Fruit fly (Drosophila melanogaster) whole organism, embryonic: Measurements from ENCODE around the gene lwr.

Source experiments
- Adf1 ChIP-seq: fragments of 200-800 bp; sonication (Bioruptor generic); IDR thresholded peaks from 2 replicates; pipeline ENCODE4 v1.3.6; 2022; ENCODE audit warnings: missing biosample characterization, missing genetic modification characterization
- B-H1 ChIP-seq: fragments of 200-800 bp; sonication (Bioruptor generic); IDR thresholded peaks from 3 replicates; pipeline ENCODE4 v1.3.6; 2022; ENCODE audit warnings: missing biosample characterization, missing genetic modification characterization
- CG17802 ChIP-seq: fragments of 200-800 bp; sonication (Bioruptor generic); optimal IDR thresholded peaks from 2 replicates; lab custom pipeline; 2018; ENCODE audit warnings: missing biosample characterization, mild to moderate bottlenecking, missing genetic modification characterization, moderate library complexity
- CG18476 ChIP-seq: fragments of 200-800 bp; sonication (Bioruptor generic); optimal IDR thresholded peaks from 2 replicates; lab custom pipeline; 2016; ENCODE audit warnings: missing biosample characterization, mild to moderate bottlenecking, missing genetic modification characterization
- CG30431 ChIP-seq: fragments of 200-800 bp; sonication (Bioruptor generic); optimal IDR thresholded peaks from 2 replicates; lab custom pipeline; 2017; ENCODE audit warnings: missing biosample characterization, missing genetic modification characterization
- CG31365 ChIP-seq: fragments of 200-800 bp; sonication (Bioruptor generic); optimal IDR thresholded peaks from 2 replicates; lab custom pipeline; 2018; ENCODE audit warnings: missing biosample characterization, mild to moderate bottlenecking, missing genetic modification characterization
- CG32772 ChIP-seq: fragments of 200-800 bp; sonication (Bioruptor generic); IDR thresholded peaks from 2 replicates; pipeline ENCODE4 v1.3.6; 2022; ENCODE audit warnings: missing biosample characterization, missing genetic modification characterization
- CG42726 ChIP-seq: fragments of 200-800 bp; sonication (Bioruptor generic); IDR thresholded peaks from 2 replicates; pipeline ENCODE4 v1.3.6; 2022; ENCODE audit warnings: missing biosample characterization, missing genetic modification characterization; ENCODE audit not compliant: partially characterized antibody
- CG4328 ChIP-seq: fragments of 200-800 bp; sonication (Bioruptor generic); optimal IDR thresholded peaks from 3 replicates; lab custom pipeline; 2017; ENCODE audit warnings: missing biosample characterization, missing genetic modification reagents, missing genetic modification characterization
- CG4404 ChIP-seq: fragments of 200-800 bp; sonication (Bioruptor generic); IDR thresholded peaks from 2 replicates; pipeline ENCODE4 v1.3.6; 2022; ENCODE audit warnings: missing biosample characterization, missing genetic modification characterization
- CG4424 ChIP-seq: fragments of 200-800 bp; sonication (Bioruptor generic); optimal IDR thresholded peaks from 3 replicates; lab custom pipeline; 2016; ENCODE audit warnings: missing biosample characterization, missing genetic modification characterization
- CG5953 ChIP-seq: fragments of 200-800 bp; sonication (Bioruptor generic); IDR thresholded peaks from 2 replicates; pipeline ENCODE4 v1.3.6; 2022; ENCODE audit warnings: missing biosample characterization, missing genetic modification characterization
- CG6254 ChIP-seq: fragments of 200-800 bp; sonication (Bioruptor generic); optimal IDR thresholded peaks from 3 replicates; lab custom pipeline; 2017; ENCODE audit warnings: mild to moderate bottlenecking, missing biosample characterization, missing genetic modification reagents, missing genetic modification characterization
- CG6272 ChIP-seq: fragments of 200-800 bp; sonication (Bioruptor generic); IDR thresholded peaks from 2 replicates; pipeline ENCODE4 v1.3.6; 2022; ENCODE audit warnings: missing biosample characterization, missing genetic modification characterization
- CG6813 ChIP-seq: fragments of 200-800 bp; sonication (Bioruptor generic); optimal IDR thresholded peaks from 2 replicates; lab custom pipeline; 2017; ENCODE audit warnings: missing biosample characterization, missing genetic modification characterization, mild to moderate bottlenecking, moderate library complexity, missing genetic modification reagents
- CG7357 ChIP-seq: fragments of 200-800 bp; sonication (Bioruptor generic); IDR thresholded peaks from 3 replicates; pipeline ENCODE4 v1.3.6; 2022; ENCODE audit warnings: missing biosample characterization, missing genetic modification characterization
- CG7786 ChIP-seq: fragments of 200-800 bp; sonication (Bioruptor generic); optimal IDR thresholded peaks from 2 replicates; lab custom pipeline; 2016; ENCODE audit warnings: missing biosample characterization, missing genetic modification characterization
- CG8281 ChIP-seq: fragments of 200-800 bp; sonication (Bioruptor generic); optimal IDR thresholded peaks from 2 replicates; lab custom pipeline; 2018; ENCODE audit warnings: missing biosample characterization, mild to moderate bottlenecking, missing genetic modification characterization, moderate library complexity
- Dll ChIP-seq: fragments of 200-800 bp; sonication (Bioruptor generic); IDR thresholded peaks from 4 replicates; pipeline ENCODE4 v1.3.6; 2022; ENCODE audit warnings: missing biosample characterization, missing genetic modification characterization; ENCODE audit not compliant: partially characterized antibody
- E2f1 ChIP-seq: fragments of 200-800 bp; sonication (Bioruptor generic); IDR thresholded peaks from 2 replicates; pipeline ENCODE4 v1.3.6; 2022; ENCODE audit warnings: missing biosample characterization, missing genetic modification characterization
- Hsf ChIP-seq: fragments of 200-800 bp; sonication (Bioruptor generic); optimal IDR thresholded peaks from 3 replicates; lab custom pipeline; 2016; ENCODE audit warnings: missing biosample characterization, missing genetic modification characterization
- Jarid2 ChIP-seq: fragments of 200-800 bp; sonication (Bioruptor generic); optimal IDR thresholded peaks from 3 replicates; lab custom pipeline; 2017; ENCODE audit warnings: mild to moderate bottlenecking, missing biosample characterization, missing genetic modification reagents, missing genetic modification characterization
- Kr ChIP-seq: fragments of 200-800 bp; sonication (Bioruptor generic); optimal IDR thresholded peaks from 2 replicates; lab custom pipeline; 2017; ENCODE audit warnings: missing biosample characterization, mild to moderate bottlenecking, missing genetic modification characterization
- NC2α ChIP-seq: fragments of 200-800 bp; sonication (Bioruptor generic); optimal IDR thresholded peaks from 2 replicates; lab custom pipeline; 2016; ENCODE audit warnings: missing biosample characterization, missing genetic modification characterization
- Nf-YA ChIP-seq: fragments of 200-800 bp; sonication (Bioruptor generic); IDR thresholded peaks from 2 replicates; pipeline ENCODE4 v1.3.6; 2022; ENCODE audit warnings: missing biosample characterization, missing genetic modification characterization
- Ravus ChIP-seq: fragments of 200-800 bp; sonication (Bioruptor generic); IDR thresholded peaks from 2 replicates; pipeline ENCODE4 v1.3.6; 2022; ENCODE audit warnings: missing biosample characterization, missing genetic modification characterization
- Sin3A ChIP-seq: fragments of >200 bp; optimal IDR thresholded peaks from 2 replicates; lab custom pipeline; 2018
- Sox100B ChIP-seq: fragments of 200-800 bp; sonication (Bioruptor generic); optimal IDR thresholded peaks from 3 replicates; lab custom pipeline; 2018; ENCODE audit warnings: missing biosample characterization, mild to moderate bottlenecking, missing genetic modification characterization
- Spps ChIP-seq: fragments of 200-800 bp; sonication (Bioruptor generic); optimal IDR thresholded peaks from 2 replicates; lab custom pipeline; 2018; ENCODE audit warnings: missing biosample characterization, mild to moderate bottlenecking, missing genetic modification characterization
- YL-1 ChIP-seq: fragments of 200-800 bp; sonication (Bioruptor generic); optimal IDR thresholded peaks from 3 replicates; lab custom pipeline; 2017; ENCODE audit warnings: missing biosample characterization, mild to moderate bottlenecking, missing genetic modification characterization
- amos ChIP-seq: fragments of 200-800 bp; sonication (Bioruptor generic); IDR thresholded peaks from 2 replicates; pipeline ENCODE4 v1.3.6; 2022; ENCODE audit warnings: missing biosample characterization, missing genetic modification characterization; ENCODE audit not compliant: partially characterized antibody
- aop ChIP-seq: fragments of 200-800 bp; sonication (Bioruptor generic); IDR thresholded peaks from 2 replicates; pipeline ENCODE4 v1.3.6; 2022; ENCODE audit warnings: missing biosample characterization, missing genetic modification characterization
- cad ChIP-seq: fragments of >200 bp; optimal IDR thresholded peaks from 2 replicates; lab custom pipeline; 2017; ENCODE audit warnings: missing biosample characterization, missing genetic modification characterization
- cato ChIP-seq: fragments of 200-800 bp; sonication (Bioruptor generic); optimal IDR thresholded peaks from 2 replicates; lab custom pipeline; 2016; ENCODE audit warnings: missing biosample characterization, missing genetic modification characterization, borderline replicate concordance
- crol ChIP-seq: fragments of 200-800 bp; sonication (Bioruptor generic); IDR thresholded peaks from 2 replicates; pipeline ENCODE4 v1.3.6; 2022; ENCODE audit warnings: missing biosample characterization, missing genetic modification characterization
- emc ChIP-seq: fragments of 200-800 bp; sonication (Bioruptor generic); optimal IDR thresholded peaks from 2 replicates; lab custom pipeline; 2016; ENCODE audit warnings: missing biosample characterization, missing genetic modification characterization
- gsb-n ChIP-seq: fragments of 200-800 bp; sonication (Bioruptor generic); optimal IDR thresholded peaks from 3 replicates; lab custom pipeline; 2018; ENCODE audit warnings: missing biosample characterization, mild to moderate bottlenecking, missing genetic modification characterization
- ken ChIP-seq: fragments of 200-800 bp; sonication (Bioruptor generic); IDR thresholded peaks from 3 replicates; pipeline ENCODE4 v1.3.6; 2022; ENCODE audit warnings: missing biosample characterization, missing genetic modification characterization
- klu ChIP-seq: fragments of 200-800 bp; sonication (Bioruptor generic); IDR thresholded peaks from 2 replicates; pipeline ENCODE4 v1.3.6; 2022; ENCODE audit warnings: missing biosample characterization, missing genetic modification characterization
- kni ChIP-seq: fragments of 200-800 bp; sonication (Bioruptor generic); optimal IDR thresholded peaks from 3 replicates; lab custom pipeline; 2017; ENCODE audit warnings: mild to moderate bottlenecking, missing biosample characterization, missing genetic modification reagents, missing genetic modification characterization
- lab ChIP-seq: fragments of 200-800 bp; sonication (Bioruptor generic); optimal IDR thresholded peaks from 3 replicates; lab custom pipeline; 2017; ENCODE audit warnings: missing biosample characterization, missing genetic modification characterization, mild to moderate bottlenecking, moderate library complexity, missing genetic modification reagents
- lbe ChIP-seq: fragments of 200-800 bp; sonication (Bioruptor generic); optimal IDR thresholded peaks from 2 replicates; lab custom pipeline; 2016; ENCODE audit warnings: missing biosample characterization, mild to moderate bottlenecking, missing genetic modification characterization
- lilli ChIP-seq: fragments of 200-800 bp; sonication (Bioruptor generic); optimal IDR thresholded peaks from 3 replicates; lab custom pipeline; 2016; ENCODE audit warnings: missing biosample characterization, missing genetic modification characterization
- nerfin-2 ChIP-seq: fragments of 200-800 bp; sonication (Bioruptor generic); IDR thresholded peaks from 2 replicates; pipeline ENCODE4 v1.3.6; 2022; ENCODE audit warnings: missing biosample characterization, missing genetic modification characterization; ENCODE audit not compliant: partially characterized antibody
- psq ChIP-seq: fragments of 200-800 bp; sonication (Bioruptor generic); optimal IDR thresholded peaks from 2 replicates; lab custom pipeline; 2017; ENCODE audit warnings: missing biosample characterization, missing genetic modification characterization
- salm ChIP-seq: fragments of 200-800 bp; sonication (Bioruptor generic); optimal IDR thresholded peaks from 2 replicates; lab custom pipeline; 2018; ENCODE audit warnings: missing biosample characterization, mild to moderate bottlenecking, missing genetic modification characterization
- so ChIP-seq: fragments of 200-800 bp; sonication (Bioruptor generic); IDR thresholded peaks from 3 replicates; pipeline ENCODE4 v1.3.6; 2022; ENCODE audit warnings: missing biosample characterization, missing genetic modification characterization
- sqz ChIP-seq: fragments of 200-800 bp; sonication (Bioruptor generic); optimal IDR thresholded peaks from 3 replicates; lab custom pipeline; 2018; ENCODE audit warnings: missing biosample characterization, mild to moderate bottlenecking, missing genetic modification characterization
- toy ChIP-seq: fragments of 200-800 bp; sonication (Bioruptor generic); IDR thresholded peaks from 2 replicates; pipeline ENCODE4 v1.3.6; 2022; ENCODE audit warnings: missing biosample characterization, missing genetic modification characterization
- zf30C ChIP-seq: fragments of 200-800 bp; sonication (Bioruptor generic); optimal IDR thresholded peaks from 3 replicates; lab custom pipeline; 2018; ENCODE audit warnings: missing biosample characterization, mild to moderate bottlenecking, missing genetic modification characterization

Gene lwr

dm6 chr2L:518979-519891 is 23.1 kb downstream of the lwr start (continued):
- TF ChIP-seq Dll (GFP tag; lab: Robert Waterston, UW), result no peak
- TF ChIP-seq lilli (GFP tag; lab: Kevin White, UChicago), result no peak
- no peak for TF ChIP-seq CG7786 (GFP tag; lab: Kevin White, UChicago)
- TF ChIP-seq YL-1 (GFP tag; lab: Kevin White, UChicago), result no peak
- TF ChIP-seq Spps, result no peak
- no peak for TF ChIP-seq Sin3A (lab: Kevin White, UChicago)
- no peak for TF ChIP-seq emc
- TF ChIP-seq sqz (GFP tag; lab: Kevin White, UChicago), result no peak
- TF ChIP-seq CG31365, result no peak
- TF ChIP-seq klu (GFP tag; lab: Robert Waterston, UW), result no peak
- no peak for TF ChIP-seq nerfin-2 (GFP tag; lab: Robert Waterston, UW)
- TF ChIP-seq CG6813 (GFP tag; lab: Kevin White, UChicago), result no peak
- no peak for TF ChIP-seq CG7357 (GFP tag; lab: Robert Waterston, UW)
- TF ChIP-seq CG42726 (GFP tag; lab: Robert Waterston, UW), result no peak
- no peak for TF ChIP-seq CG4404
- no peak for TF ChIP-seq Adf1 (GFP tag; lab: Robert Waterston, UW)
- peak; percentile 69 for TF ChIP-seq crol (GFP tag; lab: Robert Waterston, UW)
- TF ChIP-seq Jarid2 (GFP tag; lab: Kevin White, UChicago), result no peak
- TF ChIP-seq Nf-YA (GFP tag; lab: Robert Waterston, UW), result no peak
- TF ChIP-seq CG6272 (GFP tag; lab: Robert Waterston, UW), result no peak
- TF ChIP-seq CG4328 (GFP tag; lab: Kevin White, UChicago), result no peak
- no peak for TF ChIP-seq CG30431 (GFP tag; lab: Kevin White, UChicago)
- no peak for TF ChIP-seq B-H1 (GFP tag; lab: Robert Waterston, UW)
- TF ChIP-seq Ravus (GFP tag; lab: Robert Waterston, UW), result no peak
- TF ChIP-seq CG18476 (GFP tag; lab: Kevin White, UChicago), result no peak
- no peak for TF ChIP-seq CG6254 (GFP tag; lab: Kevin White, UChicago)
- no peak for TF ChIP-seq so (GFP tag; lab: Robert Waterston, UW)
- TF ChIP-seq cato (GFP tag; lab: Kevin White, UChicago), result no peak
- no peak for TF ChIP-seq CG8281
- no peak for TF ChIP-seq CG17802 (tag; lab: Kevin White, UChicago)
- TF ChIP-seq kni (GFP tag; lab: Kevin White, UChicago), result peak; percentile 7
- no peak for TF ChIP-seq CG32772 (GFP tag; lab: Robert Waterston, UW)
- no peak for TF ChIP-seq ken (GFP tag; lab: Robert Waterston, UW)
- TF ChIP-seq aop (GFP tag; lab: Robert Waterston, UW), result no peak
- no peak for TF ChIP-seq E2f1 (GFP tag; lab: Robert Waterston, UW)
- TF ChIP-seq CG4424, result no peak
- no peak for TF ChIP-seq psq (GFP tag; lab: Kevin White, UChicago)
- no peak for TF ChIP-seq salm (tag; lab: Kevin White, UChicago)
- TF ChIP-seq Hsf (GFP tag; lab: Kevin White, UChicago), result no peak
- no peak for TF ChIP-seq lab (GFP tag; lab: Kevin White, UChicago)
- 0 out of 2 replicates have a peak, but pooled peaks have one; percentile 29 for TF ChIP-seq CG5953 (GFP tag; lab: Robert Waterston, UW)
- no peak for TF ChIP-seq amos
- no peak for TF ChIP-seq Sox100B (GFP tag; lab: Kevin White, UChicago)
- no peak for TF ChIP-seq lbe (GFP tag; lab: Kevin White, UChicago)
- no peak for TF ChIP-seq NC2α
- peak; percentile 1 for TF ChIP-seq Kr (GFP tag; lab: Kevin White, UChicago)
- TF ChIP-seq cad (GFP tag; lab: Kevin White, UChicago), result peak; percentile 56
- TF ChIP-seq gsb-n (tag; lab: Kevin White, UChicago), result no peak
- no peak for TF ChIP-seq toy (GFP tag; lab: Robert Waterston, UW)
- no peak for TF ChIP-seq zf30C (GFP tag; lab: Kevin White, UChicago)
